Fruit fly (Drosophila melanogaster): Measurements from ENCODE around the gene hid.

DNA sequence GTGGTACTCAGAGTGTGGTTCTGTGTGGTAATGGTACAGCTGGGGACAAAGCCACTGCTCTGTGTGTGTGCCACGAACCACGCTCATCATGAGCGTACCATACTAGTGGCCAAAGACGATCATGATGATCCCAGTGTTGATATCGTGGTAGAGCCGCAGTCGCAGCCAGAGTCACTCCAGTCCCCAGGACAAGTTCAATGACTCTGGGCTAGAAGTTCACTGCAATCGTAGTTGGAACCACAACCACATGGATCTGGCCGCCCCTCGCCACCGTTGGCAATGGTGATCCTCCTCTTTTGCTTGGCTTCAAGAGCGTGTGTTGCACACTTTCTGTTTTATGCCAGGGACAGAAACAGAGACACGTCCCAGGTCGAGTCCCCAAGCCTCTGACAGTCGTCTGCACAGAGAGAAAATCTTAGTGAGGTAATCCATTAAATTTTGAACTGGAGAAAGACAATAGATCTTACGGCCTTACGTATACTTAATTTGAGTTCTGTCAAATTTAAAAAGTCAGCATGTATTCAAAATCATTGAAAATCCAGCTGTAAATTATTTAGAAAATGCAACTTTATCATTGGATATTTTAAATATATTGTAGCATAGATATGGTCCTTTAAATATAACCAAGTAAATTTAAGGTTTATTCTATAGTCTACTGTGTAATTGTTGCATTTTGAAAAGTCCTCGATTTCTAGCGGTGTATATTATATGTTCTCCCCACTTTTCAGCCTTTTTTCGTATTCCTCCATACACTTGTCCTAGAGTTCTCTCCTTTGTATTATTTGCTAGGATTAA lies 46.7 kb upstream of the hid start:
- TF ChIP-seq CG14050 (GFP tag; IDR thresholded peaks at IDR 0.05) = no peak
- TF ChIP-seq pb (GFP tag; optimal IDR thresholded peaks at IDR 0.05) = no peak
- no peak for TF ChIP-seq CG3726 (GFP tag; IDR thresholded peaks at IDR 0.05)
- TF ChIP-seq CG31388 (GFP tag; optimal IDR thresholded peaks at IDR 0.05) = no peak
- peak in 1 of 3 experiments; percentile 31 for TF ChIP-seq lola (GFP tag; optimal IDR thresholded peaks at IDR 0.05)
- no peak for TF ChIP-seq tgo (GFP tag; IDR thresholded peaks at IDR 0.05)
- no peak for TF ChIP-seq gsb (GFP tag; IDR thresholded peaks at IDR 0.05)
- no peak for TF ChIP-seq sug (tag; optimal IDR thresholded peaks at IDR 0.05)
- no peak for TF ChIP-seq cad (GFP tag; optimal IDR thresholded peaks at IDR 0.05)
- no peak for TF ChIP-seq Elba2 (GFP tag; optimal IDR thresholded peaks at IDR 0.05)
- TF ChIP-seq Poxn (GFP tag; IDR thresholded peaks at IDR 0.05) = no peak
- no peak for TF ChIP-seq CG6683 (GFP tag; optimal IDR thresholded peaks at IDR 0.05)

Measured in whole organism, embryonic.